Worm (Caenorhabditis elegans): ENCODE data around the gene C47G2.3.

Gene C47G2.3

ce11 chrII:11305627-11306449 lies 15.9 kb upstream of the C47G2.3 start, which contains the start of gene rsf-1 (continued):
- TF ChIP-seq ama-1 (optimal IDR thresholded peaks at IDR 0.05) (no peak), ama-1 (GFP tag; optimal IDR thresholded peaks at IDR 0.05) (no peak), cebp-1 (GFP tag; IDR thresholded peaks at IDR 0.05) (no peak), cebp-1 (tag; optimal IDR thresholded peaks at IDR 0.05) (peak; percentile 25), mcd-1 (GFP tag; IDR thresholded peaks at IDR 0.05) (peak; percentile 47; the same call in 1 of the 2 replicates), egl-18 (GFP tag; IDR thresholded peaks at IDR 0.05) (no peak), F23B12.7 (tag; optimal IDR thresholded peaks at IDR 0.05; ENCODE audit: insufficient read depth) (no peak), ekl-4 (GFP tag; IDR thresholded peaks at IDR 0.05) (no peak), athp-1 (tag; optimal IDR thresholded peaks at IDR 0.05) (no peak), hmg-1.2 (GFP tag; IDR thresholded peaks at IDR 0.05) (peak; percentile 79), F52B5.7 (tag; optimal IDR thresholded peaks at IDR 0.05) (no peak), lin-26 (GFP tag; IDR thresholded peaks at IDR 0.05) (peak; percentile 81), let-526 (GFP tag; IDR thresholded peaks at IDR 0.05) (no peak), nhr-90 (tag; optimal IDR thresholded peaks at IDR 0.05) (peak; percentile 15), dox-1 (GFP tag; IDR thresholded peaks at IDR 0.05) (peak; percentile 37; the same call in 1 of the 2 replicates), egl-44 (GFP tag; IDR thresholded peaks at IDR 0.05) (no peak), bed-1 (GFP tag; IDR thresholded peaks at IDR 0.05) (no peak), tbp1 (GFP tag; optimal IDR thresholded peaks at IDR 0.05) (peak; percentile 81), ZK185.1 (tag; optimal IDR thresholded peaks at IDR 0.05; ENCODE audit: poor library complexity, severe bottlenecking) (no peak), rpc-1 (optimal IDR thresholded peaks at IDR 0.05) (peak; percentile 49), rpc-1 (tag; optimal IDR thresholded peaks at IDR 0.05) (peak; percentile 70), atf-7 (tag; optimal IDR thresholded peaks at IDR 0.05) (no peak), B0261.1 (tag; optimal IDR thresholded peaks at IDR 0.05) (peak; percentile 51), madf-6 (GFP tag; IDR thresholded peaks at IDR 0.05) (peak; percentile 51), K12H6.12 (tag; optimal IDR thresholded peaks at IDR 0.05) (peak; percentile 40), him-1 (tag; optimal IDR thresholded peaks at IDR 0.05) (peak; percentile 69), zfh-2 (GFP tag; conservative IDR thresholded peaks at IDR 0.05) (peak; percentile 64), lsy-27 (tag; optimal IDR thresholded peaks at IDR 0.05; ENCODE audit: borderline replicate concordance, insufficient read depth) (no peak), ceh-58 (GFP tag; IDR thresholded peaks at IDR 0.05) (no peak), snpc-4 (GFP tag; optimal IDR thresholded peaks at IDR 0.05) (no peak), snpc-4 (tag; optimal IDR thresholded peaks at IDR 0.05) (peak in 2 of 4 experiments; percentile 16 to 21)

DNA sequence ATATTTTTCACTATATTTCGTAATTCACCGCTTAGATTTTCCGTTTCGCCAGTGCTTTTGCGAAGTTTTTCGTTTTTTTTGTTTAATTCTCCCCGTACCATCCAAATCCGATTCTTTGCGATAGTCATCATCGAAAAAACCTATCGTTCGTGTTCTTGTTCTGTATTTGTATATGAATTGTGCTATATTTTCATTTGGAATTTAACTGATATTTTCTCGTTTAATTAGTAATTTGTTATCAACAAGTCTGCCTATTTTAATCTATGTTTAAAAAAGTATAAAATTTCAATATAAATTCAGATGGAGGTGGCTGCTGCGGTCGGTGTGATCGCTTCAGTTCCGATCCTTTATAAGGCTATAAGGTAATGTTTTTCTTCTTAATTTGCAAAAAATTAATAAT lies 12.6 kb upstream of the C47G2.3 start, which contains the start of gene samp-1:
Gene samp-1, plus strand, starts transcription at position 301 of the 400 bp plus-strand sequence.
- no peak for TF ChIP-seq ztf-3 (GFP tag; optimal IDR thresholded peaks at IDR 0.05)
- TF ChIP-seq ceh-40 (GFP tag; IDR thresholded peaks at IDR 0.05): no peak
- peak; percentile 42; the same call in 1 of the 2 replicates for TF ChIP-seq madf-6 (GFP tag; IDR thresholded peaks at IDR 0.05)
- TF ChIP-seq snpc-1.3 (tag; optimal IDR thresholded peaks at IDR 0.05; ENCODE audit: insufficient read depth): peak; percentile 9

DNA sequence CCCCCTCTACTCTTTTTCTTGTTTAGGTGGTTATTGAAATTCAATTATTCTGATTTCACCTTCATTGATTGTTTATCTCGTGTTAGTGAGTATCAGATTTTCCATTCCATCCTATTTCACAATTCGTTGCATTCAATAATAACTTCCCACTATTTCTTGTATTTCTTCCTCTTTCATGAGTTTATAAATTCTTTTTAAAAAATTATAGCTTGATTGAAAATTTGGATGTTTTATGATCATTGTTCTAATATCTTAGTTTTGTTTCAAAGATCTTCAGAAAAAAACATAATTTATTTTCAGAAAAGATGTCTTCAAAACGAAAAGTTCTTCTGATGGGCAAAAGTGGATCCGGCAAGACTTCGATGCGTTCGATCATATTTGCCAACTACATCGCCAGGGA lies 11.1 kb upstream of the C47G2.3 start, which contains the start of gene raga-1:
Gene raga-1, plus strand, starts transcription at position 301 of the 400 bp plus-strand sequence.
- TF ChIP-seq F57C9.4 (tag; optimal IDR thresholded peaks at IDR 0.05): no peak
- TF ChIP-seq snpc-3.4 (tag; optimal IDR thresholded peaks at IDR 0.05): peak; percentile 0
- TF ChIP-seq B0035.1 (tag; optimal IDR thresholded peaks at IDR 0.05): no peak
- TF ChIP-seq tbx-9 (tag; optimal IDR thresholded peaks at IDR 0.05; ENCODE audit: borderline replicate concordance): no peak
- TF ChIP-seq cebp-1 (GFP tag; IDR thresholded peaks at IDR 0.05): no peak
- peak; percentile 15 for TF ChIP-seq cebp-1 (tag; optimal IDR thresholded peaks at IDR 0.05)
- TF ChIP-seq zfh-2 (GFP tag; conservative IDR thresholded peaks at IDR 0.05): no peak
- no peak for TF ChIP-seq aptf-3 (GFP tag; IDR thresholded peaks at IDR 0.05)
- 0 out of 2 replicates have a peak, but pooled peaks have one; percentile 37 for TF ChIP-seq pbrm-1 (GFP tag; IDR thresholded peaks at IDR 0.05)

Measured in whole organism, young adult.